Fruit fly (Drosophila melanogaster): ENCODE data around the gene CG10864.
A peak's percentile ranks its signal among the peaks of the same experiment; 100 is the strongest.

DNA sequence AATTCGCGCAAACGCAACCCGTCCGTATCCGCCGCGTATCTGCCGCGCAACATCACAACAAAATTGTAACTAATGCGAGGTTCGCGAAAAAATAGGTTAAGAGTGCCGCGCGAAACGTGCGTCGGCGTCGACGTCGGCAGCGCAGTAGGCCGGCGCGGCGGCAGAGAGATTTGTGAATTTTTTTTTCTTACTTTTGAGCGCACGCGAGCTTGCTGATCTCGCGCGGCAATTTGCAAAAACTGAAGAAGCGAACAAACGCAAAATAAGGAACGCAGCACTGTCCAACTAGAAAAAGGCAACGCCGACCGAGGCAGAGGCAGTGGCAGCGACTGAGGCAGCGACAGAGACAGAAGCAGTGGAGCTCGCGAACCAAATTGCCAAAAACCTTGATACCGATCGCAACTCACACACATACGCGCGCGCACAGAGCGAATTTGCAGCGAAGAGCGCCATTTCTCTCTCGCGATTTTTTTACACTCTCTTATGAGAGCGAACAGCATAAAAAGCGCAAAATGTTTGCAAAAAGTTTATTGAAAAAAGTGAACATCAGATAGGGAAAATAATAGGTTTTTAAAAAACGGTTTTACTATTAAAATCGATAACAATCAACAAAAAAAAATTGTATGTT lies 35.8 kb upstream of the CG10864 start:
- no peak for TF ChIP-seq psq (optimal IDR thresholded peaks at IDR 0.05)
- peak; percentile 67 for TF ChIP-seq Dll (optimal IDR thresholded peaks at IDR 0.05)
- no peak for TF ChIP-seq usp (GFP tag; optimal IDR thresholded peaks at IDR 0.05)
- TF ChIP-seq EcR (GFP tag; optimal IDR thresholded peaks at IDR 0.05) = no peak
- TF ChIP-seq CG8478 (optimal IDR thresholded peaks at IDR 0.05) = no peak
- no peak for TF ChIP-seq pan (optimal IDR thresholded peaks at IDR 0.05)
